Worm (Caenorhabditis elegans) whole organism, late embryonic: Measurements from ENCODE around the gene cest-7.

Experiments used
- ama-1 ChIP-seq: fragments of 150-350 bp; optimal IDR thresholded peaks from 2 replicates; lab custom pipeline; 2014
- ceh-34 ChIP-seq: sonication (generic microtip); optimal IDR thresholded peaks from 2 replicates; lab custom pipeline; 2016; ENCODE audit warnings: mild to moderate bottlenecking, missing genetic modification characterization, missing compliant biosample characterization
- hlh-30 ChIP-seq: sonication (generic microtip); optimal IDR thresholded peaks from 2 replicates; lab custom pipeline; 2017; ENCODE audit warnings: antibody characterized with exemption, missing genetic modification characterization, missing compliant biosample characterization; ENCODE audit not compliant: insufficient read depth
- nhr-11 ChIP-seq: fragments of 150-350 bp; optimal IDR thresholded peaks from 2 replicates; lab custom pipeline; 2014; ENCODE audit warnings: missing biosample characterization, missing genetic modification characterization
- pag-3 ChIP-seq: sonication (generic microtip); optimal IDR thresholded peaks from 2 replicates; lab custom pipeline; 2016; ENCODE audit warnings: missing compliant biosample characterization, missing genetic modification characterization, borderline replicate concordance
- pha-4 ChIP-seq: fragments of 150-350 bp; optimal IDR thresholded peaks from 2 replicates; lab custom pipeline; 2018; ENCODE audit warnings: missing biosample characterization, missing genetic modification reagents, missing genetic modification characterization
- rnt-1 ChIP-seq: sonication (generic microtip); optimal IDR thresholded peaks from 2 replicates; lab custom pipeline; 2016; ENCODE audit warnings: missing genetic modification characterization, missing compliant biosample characterization
- tbx-7 ChIP-seq: sonication (generic microtip); optimal IDR thresholded peaks from 2 replicates; lab custom pipeline; 2016; ENCODE audit warnings: missing genotype, missing genetic modification characterization, missing compliant biosample characterization
- zip-5 ChIP-seq: sonication (generic microtip); optimal IDR thresholded peaks from 2 replicates; lab custom pipeline; 2016; ENCODE audit warnings: missing genetic modification characterization, missing compliant biosample characterization

ce11 chrX:12197367-12197766 is 32.4 kb upstream of the cest-7 start:
- TF ChIP-seq hlh-30 (tag; lab: Kevin White, UChicago) (no peak), zip-5 (tag; lab: Kevin White, UChicago) (no peak), nhr-11 (tag; lab: Kevin White, UChicago) (no peak), ama-1 (lab: Kevin White, UChicago) (no peak), tbx-7 (tag; lab: Kevin White, UChicago) (no peak), ceh-34 (tag; lab: Kevin White, UChicago) (no peak), pag-3 (tag; lab: Kevin White, UChicago) (no peak), rnt-1 (tag; lab: Kevin White, UChicago) (no peak), pha-4 (tag; lab: Kevin White, UChicago) (no peak)
